Fruit fly (Drosophila melanogaster) whole organism, embryonic: Measurements from ENCODE around the gene CG17187.

Source experiments
- Awh ChIP-seq: fragments of 200-800 bp; sonication (Bioruptor generic); IDR thresholded peaks from 2 replicates; pipeline ENCODE4, ENCODE4 v1.3.6; 2022; ENCODE audit warnings: missing biosample characterization, missing genetic modification characterization
- CG12071 ChIP-seq: fragments of 200-800 bp; sonication (Bioruptor generic); optimal IDR thresholded peaks from 3 replicates; lab custom pipeline; 2018; ENCODE audit warnings: missing biosample characterization, mild to moderate bottlenecking, missing genetic modification characterization
- CG12659 ChIP-seq: fragments of 200-800 bp; sonication (Bioruptor generic); optimal IDR thresholded peaks from 3 replicates; lab custom pipeline; 2017; ENCODE audit warnings: mild to moderate bottlenecking, missing biosample characterization, missing genetic modification reagents, missing genetic modification characterization
- CG12744 ChIP-seq: fragments of 200-800 bp; sonication (Bioruptor generic); optimal IDR thresholded peaks from 2 replicates; lab custom pipeline; 2016; ENCODE audit warnings: missing biosample characterization, missing genetic modification characterization
- CG14014 ChIP-seq: fragments of 200-800 bp; sonication (Bioruptor generic); IDR thresholded peaks from 2 replicates; pipeline ENCODE4 v1.3.6; 2022; ENCODE audit warnings: missing biosample characterization, missing genetic modification characterization
- CG14860 ChIP-seq: fragments of 200-800 bp; sonication (Bioruptor generic); IDR thresholded peaks from 3 replicates; pipeline ENCODE4 v1.3.6; 2022; ENCODE audit warnings: missing biosample characterization, missing genetic modification characterization; ENCODE audit not compliant: partially characterized antibody
- CG15479 ChIP-seq: fragments of 200-800 bp; sonication (Bioruptor generic); optimal IDR thresholded peaks from 3 replicates; lab custom pipeline; 2019; ENCODE audit warnings: missing biosample characterization, mild to moderate bottlenecking, missing genetic modification characterization, moderate library complexity
- CG17385 ChIP-seq: fragments of 200-800 bp; sonication (Bioruptor generic); optimal IDR thresholded peaks from 3 replicates; lab custom pipeline; 2018; ENCODE audit warnings: missing biosample characterization, mild to moderate bottlenecking, missing genetic modification characterization
- CG18262 ChIP-seq: fragments of 200-800 bp; optimal IDR thresholded peaks from 3 replicates; lab custom pipeline; 2019; ENCODE audit warnings: missing biosample characterization, mild to moderate bottlenecking, missing genetic modification characterization, moderate library complexity
- CG18599 ChIP-seq: fragments of 200-800 bp; sonication (Bioruptor generic); optimal IDR thresholded peaks from 3 replicates; lab custom pipeline; 2017; ENCODE audit warnings: missing biosample characterization, missing genetic modification characterization, mild to moderate bottlenecking, moderate library complexity, missing genetic modification reagents
- CG2116 ChIP-seq: fragments of 200-800 bp; sonication (Bioruptor generic); optimal IDR thresholded peaks from 3 replicates; lab custom pipeline; 2018; ENCODE audit warnings: missing biosample characterization, mild to moderate bottlenecking, missing genetic modification characterization
- CG2875 ChIP-seq: fragments of 200-800 bp; sonication (Bioruptor generic); optimal IDR thresholded peaks from 2 replicates; lab custom pipeline; 2017; ENCODE audit warnings: missing biosample characterization, mild to moderate bottlenecking, missing genetic modification characterization, missing genetic modification reagents
- CG30020 ChIP-seq: fragments of 200-800 bp; optimal IDR thresholded peaks from 2 replicates; lab custom pipeline; 2019; ENCODE audit warnings: missing biosample characterization, mild to moderate bottlenecking, missing genetic modification characterization, moderate library complexity
- CG3281 ChIP-seq: fragments of 200-800 bp; sonication (Bioruptor generic); optimal IDR thresholded peaks from 3 replicates; lab custom pipeline; 2017; ENCODE audit warnings: missing biosample characterization, mild to moderate bottlenecking, missing genetic modification characterization
- CG4282 ChIP-seq: fragments of 200-800 bp; sonication (Bioruptor generic); optimal IDR thresholded peaks from 2 replicates; lab custom pipeline; 2016; ENCODE audit warnings: missing biosample characterization, missing genetic modification characterization
- CG8388 ChIP-seq: fragments of 200-800 bp; sonication (Bioruptor generic); optimal IDR thresholded peaks from 2 replicates; lab custom pipeline; 2019; ENCODE audit warnings: missing biosample characterization, mild to moderate bottlenecking, missing genetic modification characterization, moderate library complexity
- CG9609 ChIP-seq: fragments of 200-800 bp; sonication (Bioruptor generic); optimal IDR thresholded peaks from 3 replicates; lab custom pipeline; 2016; ENCODE audit warnings: missing biosample characterization, missing genetic modification characterization
- CG9817 ChIP-seq: fragments of 200-800 bp; sonication (Bioruptor generic); optimal IDR thresholded peaks from 2 replicates; lab custom pipeline; 2018; ENCODE audit warnings: missing biosample characterization, mild to moderate bottlenecking, missing genetic modification characterization, moderate library complexity
- CHES-1-like ChIP-seq: fragments of 200-800 bp; sonication (Bioruptor generic); optimal IDR thresholded peaks from 2 replicates; lab custom pipeline; 2016; ENCODE audit warnings: missing biosample characterization, missing genetic modification characterization
- CTCF ChIP-seq: fragments of 200-800 bp; sonication (Bioruptor generic); optimal IDR thresholded peaks from 2 replicates; lab custom pipeline; 2017; ENCODE audit warnings: missing biosample characterization, mild to moderate bottlenecking, missing genetic modification characterization, moderate library complexity
- Dad ChIP-seq: fragments of 200-800 bp; sonication (Bioruptor generic); optimal IDR thresholded peaks from 3 replicates; lab custom pipeline; 2016; ENCODE audit warnings: missing biosample characterization, missing genetic modification characterization
- Ets65A ChIP-seq: fragments of 200-800 bp; sonication (Bioruptor generic); peaks from one replicate; lab custom pipeline; 2016; ENCODE audit warnings: missing biosample characterization, missing genetic modification characterization
- Kr ChIP-seq: fragments of 200-800 bp; sonication (Bioruptor generic); optimal IDR thresholded peaks from 2 replicates; lab custom pipeline; 2017; ENCODE audit warnings: missing biosample characterization, mild to moderate bottlenecking, missing genetic modification characterization
- Nf-YB ChIP-seq: fragments of 200-800 bp; sonication (Bioruptor generic); optimal IDR thresholded peaks from 3 replicates; lab custom pipeline; 2019; ENCODE audit warnings: missing biosample characterization, mild to moderate bottlenecking, missing genetic modification characterization, moderate library complexity
- Nf-YC ChIP-seq: fragments of 200-800 bp; optimal IDR thresholded peaks from 3 replicates; lab custom pipeline; 2019; ENCODE audit warnings: missing biosample characterization, mild to moderate bottlenecking, missing genetic modification characterization, moderate library complexity
- Ptx1 ChIP-seq: fragments of 200-800 bp; sonication (Bioruptor generic); IDR thresholded peaks from 2 replicates; pipeline ENCODE4 v1.3.6; 2022; ENCODE audit warnings: missing biosample characterization, missing genetic modification characterization
- Sry-δ ChIP-seq: fragments of 200-800 bp; sonication (Bioruptor generic); optimal IDR thresholded peaks from 2 replicates; lab custom pipeline; 2016; ENCODE audit warnings: missing biosample characterization, missing genetic modification characterization
- Ssrp ChIP-seq: fragments of 200-800 bp; sonication (Bioruptor generic); optimal IDR thresholded peaks from 2 replicates; lab custom pipeline; 2018; ENCODE audit warnings: missing biosample characterization, mild to moderate bottlenecking, missing genetic modification characterization, moderate library complexity
- ab ChIP-seq: fragments of 200-800 bp; sonication (Bioruptor generic); optimal IDR thresholded peaks from 2 replicates; lab custom pipeline; 2016; ENCODE audit warnings: missing biosample characterization, missing genetic modification characterization
- ase ChIP-seq: fragments of 200-800 bp; sonication (Bioruptor generic); IDR thresholded peaks from 3 replicates; pipeline ENCODE4 v1.3.6; 2022; ENCODE audit warnings: missing biosample characterization, missing genetic modification characterization
- btn ChIP-seq: fragments of 200-800 bp; sonication (Bioruptor generic); optimal IDR thresholded peaks from 2 replicates; lab custom pipeline; 2016; ENCODE audit warnings: missing biosample characterization, missing genetic modification characterization
- cg ChIP-seq: fragments of 200-800 bp; sonication (Bioruptor generic); optimal IDR thresholded peaks from 3 replicates; lab custom pipeline; 2019; ENCODE audit warnings: missing biosample characterization, mild to moderate bottlenecking, missing genetic modification characterization, moderate library complexity
- en ChIP-seq: fragments of 200-800 bp; sonication (Bioruptor generic); optimal IDR thresholded peaks from 2 replicates; lab custom pipeline; 2016; ENCODE audit warnings: missing biosample characterization, missing genetic modification characterization
- fd102C ChIP-seq: fragments of 200-800 bp; sonication (Bioruptor generic); optimal IDR thresholded peaks from 2 replicates; lab custom pipeline; 2018; ENCODE audit warnings: missing biosample characterization, mild to moderate bottlenecking, missing genetic modification characterization, moderate library complexity
- gfzf ChIP-seq: fragments of 200-800 bp; sonication (Bioruptor generic); optimal IDR thresholded peaks from 2 replicates; lab custom pipeline; 2016; ENCODE audit warnings: missing biosample characterization, mild to moderate bottlenecking, missing genetic modification characterization, moderate library complexity
- hbn ChIP-seq: fragments of 200-800 bp; sonication (Bioruptor generic); IDR thresholded peaks from 2 replicates; pipeline ENCODE4 v1.3.6; 2022; ENCODE audit warnings: missing biosample characterization, missing genetic modification characterization; ENCODE audit not compliant: partially characterized antibody
- jing ChIP-seq: fragments of 200-800 bp; sonication (Bioruptor generic); optimal IDR thresholded peaks from 2 replicates; lab custom pipeline; 2018; ENCODE audit warnings: missing biosample characterization, mild to moderate bottlenecking, missing genetic modification characterization
- jumu ChIP-seq: fragments of 200-800 bp; sonication (Bioruptor generic); optimal IDR thresholded peaks from 3 replicates; lab custom pipeline; 2016; ENCODE audit warnings: missing biosample characterization, missing genetic modification characterization
- lola ChIP-seq, 3 experiments: fragments of >200 bp in 2 of 3; fragments of 200-800 bp in 1 of 3; sonication (Bioruptor generic) in 1 of 3; optimal IDR thresholded peaks; 2 replicates each; lab custom pipeline; 2017 to 2019; ENCODE audit warnings: missing biosample characterization in 3 of 3, missing genetic modification characterization in 3 of 3, mild to moderate bottlenecking in 1 of 3, moderate library complexity in 1 of 3
- lov ChIP-seq, 2 experiments: fragments of 200-800 bp in 1 of 2; fragments of >200 bp in 1 of 2; sonication (Bioruptor generic) in 1 of 2; IDR thresholded peaks in 1 of 2; optimal IDR thresholded peaks in 1 of 2; 2 replicates in 1 of 2; 3 replicates in 1 of 2; pipeline versions ENCODE4 v1.3.6 to Lab custom; 2017 to 2022; ENCODE audit warnings: missing biosample characterization in 1 of 2, missing genetic modification characterization in 1 of 2
- nom ChIP-seq: fragments of 200-800 bp; sonication (Bioruptor generic); optimal IDR thresholded peaks from 2 replicates; lab custom pipeline; 2017; ENCODE audit warnings: missing biosample characterization, missing genetic modification characterization, mild to moderate bottlenecking, moderate library complexity, missing genetic modification reagents
- prd ChIP-seq, 3 experiments: fragments of >200 bp in 2 of 3; fragments of 200-800 bp in 1 of 3; sonication (Bioruptor generic) in 1 of 3; optimal IDR thresholded peaks in 2 of 3; IDR thresholded peaks in 1 of 3; 2 replicates in 2 of 3; 3 replicates in 1 of 3; pipeline versions ENCODE4 v1.3.6 to Lab custom; 2017 to 2022; ENCODE audit warnings: missing biosample characterization in 1 of 3, missing genetic modification characterization in 1 of 3
- ro ChIP-seq: fragments of 200-800 bp; sonication (Bioruptor generic); IDR thresholded peaks from 2 replicates; pipeline ENCODE4 v1.3.6; 2022; ENCODE audit warnings: missing biosample characterization, missing genetic modification characterization
- seq ChIP-seq: fragments of 200-800 bp; sonication (Bioruptor generic); IDR thresholded peaks from 2 replicates; pipeline ENCODE4 v1.3.6; 2022; ENCODE audit warnings: missing biosample characterization, missing genetic modification characterization
- tll ChIP-seq, 2 experiments: fragments of 200-800 bp in 1 of 2; fragments of >200 bp in 1 of 2; sonication (Bioruptor generic) in 1 of 2; optimal IDR thresholded peaks; 2 replicates each; lab custom pipeline; 2017 to 2019; ENCODE audit warnings: missing biosample characterization in 2 of 2, missing genetic modification characterization in 2 of 2, mild to moderate bottlenecking in 1 of 2, moderate library complexity in 1 of 2
- tx ChIP-seq: fragments of 200-800 bp; sonication (Bioruptor generic); optimal IDR thresholded peaks from 2 replicates; lab custom pipeline; 2016; ENCODE audit warnings: missing biosample characterization, missing genetic modification characterization

Gene CG17187

dm6 chr3R:11272667-11273066, 41.0 kb upstream of the CG17187 start:
- TF ChIP-seq CG18262 (no peak), Nf-YC (peak; percentile 84), seq (peak; percentile 59; the same call in 1 of the 2 replicates), cg (GFP tag; lab: Kevin White, UChicago) (peak; percentile 12), Nf-YB (peak; percentile 90)

DNA sequence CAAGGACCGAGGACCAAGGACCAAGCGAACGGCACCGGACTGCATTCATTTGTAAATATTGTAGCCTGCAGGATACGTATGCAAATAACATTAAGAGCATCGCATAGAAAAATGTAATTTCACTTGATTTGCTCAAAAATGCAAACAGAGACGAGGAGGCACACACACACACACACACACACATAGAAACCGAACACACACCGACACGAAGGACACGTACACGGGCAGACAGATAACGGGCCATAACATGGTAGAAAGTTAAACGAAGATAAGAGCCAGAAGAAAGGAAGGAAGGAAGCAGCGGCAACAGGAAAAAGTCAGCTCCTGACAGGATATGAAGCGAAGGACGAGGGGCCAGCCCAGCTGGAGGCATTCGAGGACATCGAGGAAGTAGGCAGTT, 38.9 kb upstream of the CG17187 start:
- TF ChIP-seq fd102C (GFP tag; lab: Kevin White, UChicago), result no peak
- peak; percentile 66 for TF ChIP-seq Ets65A (GFP tag; lab: Kevin White, UChicago)
- no peak for TF ChIP-seq tll (GFP tag; optimal IDR thresholded peaks at IDR 0.05; lab: Kevin White, UChicago)
- TF ChIP-seq, all 482 proteins: peak for 1

DNA sequence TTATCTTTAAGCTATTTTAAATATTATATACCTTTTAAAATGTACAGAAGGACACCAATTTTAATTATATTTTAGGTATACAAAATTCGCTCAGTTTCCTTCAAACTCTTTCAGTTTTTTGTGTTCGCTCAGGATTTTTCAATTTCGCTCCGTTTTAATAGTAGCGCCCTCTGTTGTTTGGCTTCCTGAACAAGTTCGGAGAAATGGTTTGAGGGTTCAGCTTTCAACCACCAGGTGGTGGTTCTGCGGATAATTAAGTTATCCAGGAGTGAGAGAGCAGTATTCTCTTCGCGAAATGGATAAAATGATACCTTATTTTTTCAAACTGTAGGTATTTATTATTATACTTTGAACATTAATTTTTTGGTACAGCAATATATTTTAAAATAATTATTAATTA, 37.3 kb upstream of the CG17187 start:
- TF ChIP-seq CG14014 (GFP tag; lab: Robert Waterston, UW) (no peak), CG14860 (no peak), jing (GFP tag; lab: Kevin White, UChicago) (peak; percentile 39), CG18599 (peak; percentile 65), ro (GFP tag; lab: Robert Waterston, UW) (no peak), CG17385 (peak; percentile 71), CG12071 (peak; percentile 82), CTCF (GFP tag; lab: Kevin White, UChicago) (peak; percentile 94), tx (GFP tag; lab: Kevin White, UChicago) (no peak), CG15479 (GFP tag; lab: Kevin White, UChicago) (no peak), hbn (no peak), CG12744 (peak; percentile 37), CG4282 (GFP tag; lab: Kevin White, UChicago) (no peak), prd (optimal IDR thresholded peaks at IDR 0.05; lab: Kevin White, UChicago) (no peak), prd (GFP tag; IDR thresholded peaks at IDR 0.05; lab: Robert Waterston, UW) (peak; percentile 17; the same call in 1 of the 3 replicates), Dad (peak; percentile 12), lola (GFP tag; optimal IDR thresholded peaks at IDR 0.05; lab: Kevin White, UChicago) (no peak), ase (GFP tag; lab: Robert Waterston, UW) (peak; percentile 55; the same call in 2 of the 3 replicates), Ssrp (tag; lab: Kevin White, UChicago) (no peak), CG8388 (GFP tag; lab: Kevin White, UChicago) (peak; percentile 61), fd102C (GFP tag; lab: Kevin White, UChicago) (peak; percentile 86), CHES-1-like (GFP tag; lab: Kevin White, UChicago) (no peak), Sry-δ (GFP tag; lab: Kevin White, UChicago) (no peak), Kr (GFP tag; lab: Kevin White, UChicago) (peak; percentile 74), nom (GFP tag; lab: Kevin White, UChicago) (peak; percentile 24), CG2116 (GFP tag; lab: Kevin White, UChicago) (peak; percentile 50), Awh (peak; percentile 72), CG9609 (GFP tag; lab: Kevin White, UChicago) (peak; percentile 37), jumu (GFP tag; lab: Kevin White, UChicago) (peak; percentile 1), Ptx1 (GFP tag; lab: Robert Waterston, UW) (peak; percentile 43; the same call in 1 of the 2 replicates), gfzf (GFP tag; lab: Kevin White, UChicago) (no peak), CG2875 (peak; percentile 79), btn (peak; percentile 56), CG3281 (GFP tag; lab: Kevin White, UChicago) (no peak), ab (GFP tag; lab: Kevin White, UChicago) (no peak), en (GFP tag; lab: Kevin White, UChicago) (peak; percentile 64), CG9817 (tag; lab: Kevin White, UChicago) (peak; percentile 16), CG30020 (tag; lab: Kevin White, UChicago) (no peak), CG12659 (GFP tag; lab: Kevin White, UChicago) (no peak), lov (optimal IDR thresholded peaks at IDR 0.05; lab: Kevin White, UChicago) (no peak), lov (GFP tag; IDR thresholded peaks at IDR 0.05; lab: Robert Waterston, UW) (peak; percentile 76; the same call in 2 of the 3 replicates)
